Fruit fly (Drosophila melanogaster): ENCODE results near the gene CG34316.

Gene CG34316

DNA sequence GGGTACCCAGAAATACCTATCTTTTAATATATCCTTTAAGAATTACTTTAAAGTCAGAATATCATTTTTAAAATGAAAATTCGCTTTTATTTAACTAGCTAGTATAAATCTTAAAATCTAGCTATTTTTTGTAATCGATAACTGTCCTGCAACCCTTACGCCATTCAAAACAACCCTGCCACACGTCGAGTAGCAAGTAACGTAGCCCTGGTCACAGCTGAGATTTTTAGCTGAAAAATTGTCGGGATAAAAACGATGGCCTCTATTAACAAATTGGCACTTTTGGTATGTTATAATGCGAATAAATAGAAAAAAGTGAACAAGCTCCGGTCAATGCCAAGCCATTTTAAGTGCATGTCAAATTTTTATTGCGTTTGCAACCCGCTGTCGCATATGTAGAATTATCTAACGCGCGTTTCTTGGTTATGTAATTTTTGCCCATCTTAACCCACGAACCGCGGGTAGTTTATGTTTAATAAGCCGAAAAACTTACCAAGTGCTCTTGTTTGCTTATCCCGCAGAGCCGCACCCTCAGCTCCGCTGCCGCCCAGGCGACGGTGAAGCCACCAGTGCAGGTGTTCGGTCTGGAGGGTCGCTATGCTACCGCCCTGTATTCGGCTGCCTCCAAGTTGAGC lies 35.1 kb downstream of the CG34316 start, which contains the start of gene ATPsynO (continued):
- TF ChIP-seq CG10267 (tag; optimal IDR thresholded peaks at IDR 0.05) (peak; percentile 75), CG7745 (tag; optimal IDR thresholded peaks at IDR 0.05) (no peak), pfk (GFP tag; optimal IDR thresholded peaks at IDR 0.05) (no peak), CG1603 (tag; optimal IDR thresholded peaks at IDR 0.05) (peak; percentile 79), CG1024 (GFP tag; IDR thresholded peaks at IDR 0.05) (no peak), CG12942 (GFP tag; optimal IDR thresholded peaks at IDR 0.05) (no peak), ac (GFP tag; optimal IDR thresholded peaks at IDR 0.05) (no peak), sr (GFP tag; IDR thresholded peaks at IDR 0.05) (no peak), Camta (GFP tag; optimal IDR thresholded peaks at IDR 0.05) (no peak), dmrt11E (tag; optimal IDR thresholded peaks at IDR 0.05) (peak; percentile 26), CG8359 (GFP tag; optimal IDR thresholded peaks at IDR 0.05; ENCODE audit: borderline replicate concordance) (no peak), CG13287 (GFP tag; IDR thresholded peaks at IDR 0.05; ENCODE audit: partially characterized antibody) (peak; percentile 59; the same call in 1 of the 2 replicates), gcm (GFP tag; optimal IDR thresholded peaks at IDR 0.05) (peak; percentile 29), CG10274 (GFP tag; optimal IDR thresholded peaks at IDR 0.05) (no peak), CG11456 (GFP tag; IDR thresholded peaks at IDR 0.05) (no peak), CG3163 (GFP tag; optimal IDR thresholded peaks at IDR 0.05) (no peak), HHEX (GFP tag; optimal IDR thresholded peaks at IDR 0.05) (no peak), PHDP (tag; optimal IDR thresholded peaks at IDR 0.05) (peak; percentile 14), CG32767 (GFP tag; IDR thresholded peaks at IDR 0.05) (no peak), croc (GFP tag; conservative IDR thresholded peaks at IDR 0.05) (no peak), cas (GFP tag; IDR thresholded peaks at IDR 0.05) (no peak), B-H1 (GFP tag; IDR thresholded peaks at IDR 0.05) (no peak), CG16779 (GFP tag; IDR thresholded peaks at IDR 0.05) (no peak), Nf-YB (GFP tag; optimal IDR thresholded peaks at IDR 0.05) (peak; percentile 5), CG17359 (tag; optimal IDR thresholded peaks at IDR 0.05) (no peak), Lpt (GFP tag; optimal IDR thresholded peaks at IDR 0.05) (no peak), YL-1 (GFP tag; optimal IDR thresholded peaks at IDR 0.05) (peak; percentile 97), h (optimal IDR thresholded peaks at IDR 0.05) (no peak), oc (tag; optimal IDR thresholded peaks at IDR 0.05) (no peak), Med (GFP tag) (peak; percentile 89), CG17186 (GFP tag; optimal IDR thresholded peaks at IDR 0.05) (peak; percentile 15), dm (GFP tag; optimal IDR thresholded peaks at IDR 0.05) (peak; percentile 57), Mad (GFP tag; optimal IDR thresholded peaks at IDR 0.05) (no peak), Lim3 (GFP tag; IDR thresholded peaks at IDR 0.05) (no peak), klu (GFP tag; IDR thresholded peaks at IDR 0.05) (no peak), CG15073 (GFP tag; optimal IDR thresholded peaks at IDR 0.05) (no peak), amos (GFP tag; IDR thresholded peaks at IDR 0.05; ENCODE audit: partially characterized antibody) (peak; percentile 7; the same call in 1 of the 2 replicates), CG4617 (GFP tag; optimal IDR thresholded peaks at IDR 0.05; ENCODE audit: borderline replicate concordance) (peak; percentile 69), CG9609 (GFP tag; optimal IDR thresholded peaks at IDR 0.05) (no peak), CG18599 (GFP tag; optimal IDR thresholded peaks at IDR 0.05) (no peak), crol (GFP tag; IDR thresholded peaks at IDR 0.05) (no peak), lmd (GFP tag; IDR thresholded peaks at IDR 0.05) (no peak), CG11695 (GFP tag; IDR thresholded peaks at IDR 0.05) (no peak), CG7357 (GFP tag; IDR thresholded peaks at IDR 0.05) (no peak), prd (optimal IDR thresholded peaks at IDR 0.05) (no peak), prd (GFP tag; IDR thresholded peaks at IDR 0.05) (no peak), sqz (GFP tag; optimal IDR thresholded peaks at IDR 0.05) (no peak), CG11398 (GFP tag; optimal IDR thresholded peaks at IDR 0.05) (no peak), Bdp1 (GFP tag; optimal IDR thresholded peaks at IDR 0.05) (no peak), fd96Cb (tag; optimal IDR thresholded peaks at IDR 0.05) (no peak), Blimp-1 (GFP tag; optimal IDR thresholded peaks at IDR 0.05) (no peak)

Data from whole organism, embryonic.